Worm (Caenorhabditis elegans) whole organism, L4 larva: ENCODE results near the gene mca-1.

Experiments
- D1046.2 ChIP-seq: fragments of 200-800 bp; sonication (Bioruptor generic); IDR thresholded peaks from 2 replicates; pipeline ENCODE4 v1.3.6; 2022; ENCODE audit warnings: missing genetic modification characterization, missing compliant biosample characterization
- F26F4.8 ChIP-seq: fragments of 200-800 bp; sonication (Bioruptor generic); conservative IDR thresholded peaks from 2 replicates; pipeline ENCODE4 v1.3.6; 2022; ENCODE audit warnings: missing genetic modification characterization, missing compliant biosample characterization
- F37D6.2 ChIP-seq: sonication (generic microtip); optimal IDR thresholded peaks from 2 replicates; lab custom pipeline; 2016; ENCODE audit warnings: mild to moderate bottlenecking, missing genetic modification characterization, missing compliant biosample characterization
- Y5F2A.4 ChIP-seq: fragments of 200-800 bp; sonication (Bioruptor generic); optimal IDR thresholded peaks from 2 replicates; lab custom pipeline; 2018; ENCODE audit warnings: mild to moderate bottlenecking, missing genetic modification characterization, missing compliant biosample characterization
- ZK546.5 ChIP-seq, 2 experiments: sonication (generic microtip); optimal IDR thresholded peaks; 2 replicates each; lab custom pipeline; 2017; ENCODE audit warnings: missing biosample characterization in 2 of 2, missing genetic modification characterization in 2 of 2
- aha-1 ChIP-seq: fragments of 150-350 bp; peaks from one replicate; lab custom pipeline; 2014; ENCODE audit warnings: missing biosample characterization, missing genetic modification characterization
- aly-2 ChIP-seq: sonication (generic microtip); optimal IDR thresholded peaks from 2 replicates; lab custom pipeline; 2018; ENCODE audit warnings: missing biosample characterization, missing genetic modification characterization
- attf-4 ChIP-seq: sonication (generic microtip); optimal IDR thresholded peaks from 3 replicates; lab custom pipeline; 2017; ENCODE audit warnings: missing biosample characterization, missing genetic modification characterization
- ceh-82 ChIP-seq: sonication (generic microtip); optimal IDR thresholded peaks from 2 replicates; lab custom pipeline; 2017; ENCODE audit warnings: missing biosample characterization, missing genetic modification characterization
- daf-16 ChIP-seq, 3 experiments: sonication (generic microtip); optimal IDR thresholded peaks; 2 replicates each; lab custom pipeline; 2016 to 2017; ENCODE audit warnings: missing genetic modification characterization in 3 of 3, missing genetic modification reagents in 3 of 3, mild to moderate bottlenecking in 2 of 3, missing compliant biosample characterization in 2 of 3, missing biosample characterization in 1 of 3, moderate library complexity in 1 of 3
- dmd-6 ChIP-seq: fragments of 200-800 bp; sonication (Bioruptor generic); IDR thresholded peaks from 2 replicates; pipeline ENCODE4 v1.3.6; 2022; ENCODE audit warnings: missing genetic modification reagents, missing genetic modification characterization, missing compliant biosample characterization
- dmd-8 ChIP-seq: fragments of 200-800 bp; sonication (Bioruptor generic); IDR thresholded peaks from 2 replicates; pipeline ENCODE4 v1.3.6; 2022; ENCODE audit warnings: missing genetic modification characterization, missing compliant biosample characterization
- duxl-1 ChIP-seq: sonication (generic microtip); optimal IDR thresholded peaks from 2 replicates; lab custom pipeline; 2016; ENCODE audit warnings: mild to moderate bottlenecking, missing genetic modification characterization, moderate library complexity, missing compliant biosample characterization; ENCODE audit not compliant: poor library complexity
- dve-1 ChIP-seq: sonication (generic microtip); optimal IDR thresholded peaks from 2 replicates; lab custom pipeline; 2017; ENCODE audit warnings: antibody characterized with exemption, mild to moderate bottlenecking, missing genetic modification characterization, missing compliant biosample characterization; ENCODE audit not compliant: insufficient read depth
- fos-1 ChIP-seq: fragments of 150-350 bp; optimal IDR thresholded peaks from 2 replicates; lab custom pipeline; 2014; ENCODE audit warnings: missing biosample characterization, missing genetic modification characterization
- hif-1 ChIP-seq, 2 experiments: sonication (generic microtip); optimal IDR thresholded peaks; 2 replicates each; lab custom pipeline; 2016 to 2017; ENCODE audit warnings: missing compliant biosample characterization in 2 of 2, missing genetic modification characterization in 2 of 2, missing genetic modification reagents in 2 of 2, missing genotype in 2 of 2, mild to moderate bottlenecking in 1 of 2
- hlh-11 ChIP-seq: fragments of 200-800 bp; sonication (Bioruptor generic); optimal IDR thresholded peaks from 2 replicates; lab custom pipeline; 2018; ENCODE audit warnings: mild to moderate bottlenecking, missing genetic modification characterization, missing compliant biosample characterization
- hlh-30 ChIP-seq: sonication (generic microtip); optimal IDR thresholded peaks from 2 replicates; lab custom pipeline; 2017; ENCODE audit warnings: antibody characterized with exemption, mild to moderate bottlenecking, missing genetic modification characterization, missing compliant biosample characterization; ENCODE audit not compliant: insufficient read depth
- hmg-1.1 ChIP-seq: fragments of 200-800 bp; sonication (Bioruptor generic); IDR thresholded peaks from 2 replicates; pipeline ENCODE4 v1.3.6; 2022; ENCODE audit warnings: missing genetic modification reagents, missing genetic modification characterization, missing compliant biosample characterization
- lim-7 ChIP-seq: fragments of 200-800 bp; sonication (Bioruptor generic); IDR thresholded peaks from 2 replicates; pipeline ENCODE4 v1.3.6; 2022; ENCODE audit warnings: missing genetic modification characterization, missing compliant biosample characterization
- lin-13 ChIP-seq: fragments of 150-350 bp; optimal IDR thresholded peaks from 2 replicates; lab custom pipeline; 2014; ENCODE audit warnings: missing biosample characterization, missing genetic modification reagents, missing genetic modification characterization
- lin-15B ChIP-seq: fragments of 150-350 bp; sonication (generic microtip); optimal IDR thresholded peaks from 3 replicates; lab custom pipeline; 2014; ENCODE audit warnings: missing biosample characterization, missing genetic modification characterization
- lin-39 ChIP-seq: fragments of 150-350 bp; optimal IDR thresholded peaks from 2 replicates; lab custom pipeline; 2014; ENCODE audit warnings: missing biosample characterization, missing genetic modification reagents, missing genetic modification characterization
- lir-3 ChIP-seq: sonication (generic microtip); optimal IDR thresholded peaks from 2 replicates; lab custom pipeline; 2016; ENCODE audit warnings: mild to moderate bottlenecking, missing genetic modification characterization, missing compliant biosample characterization
- lsy-2 ChIP-seq, 2 experiments: fragments of 150-350 bp in 1 of 2; sonication (generic microtip) in 1 of 2; optimal IDR thresholded peaks; 2 replicates each; lab custom pipeline; 2014 to 2017; ENCODE audit warnings: missing biosample characterization in 2 of 2, missing genetic modification characterization in 2 of 2
- madf-5 ChIP-seq, 2 experiments: fragments of 200-800 bp; sonication (Bioruptor generic); IDR thresholded peaks; 2 replicates each; pipeline ENCODE4 v1.3.6; 2022; ENCODE audit warnings: missing compliant biosample characterization in 2 of 2, missing genetic modification characterization in 2 of 2
- madf-9 ChIP-seq: fragments of 200-800 bp; sonication (Bioruptor generic); conservative IDR thresholded peaks from 2 replicates; pipeline ENCODE4 v1.3.6; 2022; ENCODE audit warnings: missing genetic modification reagents, missing genetic modification characterization, missing compliant biosample characterization
- mdl-1 ChIP-seq, 2 experiments: fragments of 150-350 bp in 1 of 2; sonication (generic microtip) in 1 of 2; optimal IDR thresholded peaks; 2 replicates each; lab custom pipeline; 2014 to 2017; ENCODE audit warnings: missing biosample characterization in 2 of 2, missing genetic modification characterization in 2 of 2
- mep-1 ChIP-seq: fragments of 150-350 bp; sonication (generic microtip); optimal IDR thresholded peaks from 3 replicates; lab custom pipeline; 2014; ENCODE audit warnings: missing biosample characterization, missing genetic modification characterization
- mes-2 ChIP-seq: sonication (generic microtip); optimal IDR thresholded peaks from 2 replicates; lab custom pipeline; 2016; ENCODE audit warnings: missing genotype, mild to moderate bottlenecking, missing genetic modification characterization, missing compliant biosample characterization; ENCODE audit not compliant: poor library complexity, severe bottlenecking
- mxl-3 ChIP-seq: fragments of 200-800 bp; sonication (Bioruptor generic); optimal IDR thresholded peaks from 2 replicates; lab custom pipeline; 2018; ENCODE audit warnings: mild to moderate bottlenecking, missing genetic modification characterization, missing compliant biosample characterization
- nhr-25 ChIP-seq: sonication (generic microtip); optimal IDR thresholded peaks from 2 replicates; lab custom pipeline; 2017; ENCODE audit warnings: missing genetic modification characterization, mild to moderate bottlenecking, missing compliant biosample characterization, antibody characterized with exemption, moderate library complexity, borderline replicate concordance; ENCODE audit not compliant: insufficient read depth
- nhr-48 ChIP-seq: sonication (generic microtip); optimal IDR thresholded peaks from 2 replicates; lab custom pipeline; 2016; ENCODE audit warnings: mild to moderate bottlenecking, missing genetic modification characterization, missing compliant biosample characterization
- nhr-6 ChIP-seq: fragments of 150-350 bp; optimal IDR thresholded peaks from 2 replicates; lab custom pipeline; 2014; ENCODE audit warnings: missing biosample characterization, missing genetic modification characterization
- nhr-76 ChIP-seq: fragments of 150-350 bp; optimal IDR thresholded peaks from 2 replicates; lab custom pipeline; 2014; ENCODE audit warnings: missing biosample characterization, missing genetic modification characterization
- nhr-77 ChIP-seq: fragments of 150-350 bp; optimal IDR thresholded peaks from 2 replicates; lab custom pipeline; 2014; ENCODE audit warnings: missing biosample characterization, missing genetic modification characterization
- pqm-1 ChIP-seq: sonication (generic microtip); optimal IDR thresholded peaks from 2 replicates; lab custom pipeline; 2017; ENCODE audit warnings: missing biosample characterization, missing genetic modification characterization
- saeg-2 ChIP-seq: fragments of 200-800 bp; sonication (Bioruptor generic); IDR thresholded peaks from 2 replicates; pipeline ENCODE4 v1.3.6; 2022; ENCODE audit warnings: missing genetic modification reagents, missing genetic modification characterization, missing compliant biosample characterization
- set-16 ChIP-seq: fragments of 200-800 bp; sonication (Bioruptor generic); IDR thresholded peaks from 2 replicates; pipeline ENCODE4 v1.3.6; 2022; ENCODE audit warnings: missing genetic modification reagents, missing genetic modification characterization, missing compliant biosample characterization
- snpc-1.2 ChIP-seq: fragments of 200-800 bp; sonication (Bioruptor generic); IDR thresholded peaks from 2 replicates; pipeline ENCODE4 v1.3.6; 2022; ENCODE audit warnings: missing genetic modification reagents, missing genetic modification characterization, missing compliant biosample characterization
- snpc-4 ChIP-seq: fragments of 150-350 bp; optimal IDR thresholded peaks from 2 replicates; lab custom pipeline; 2014; ENCODE audit warnings: missing biosample characterization, missing genetic modification characterization
- spr-1 ChIP-seq: sonication (generic microtip); optimal IDR thresholded peaks from 2 replicates; lab custom pipeline; 2016; ENCODE audit warnings: mild to moderate bottlenecking, missing genetic modification characterization, missing compliant biosample characterization
- tra-1 ChIP-seq: fragments of 200-800 bp; sonication (Bioruptor generic); IDR thresholded peaks from 2 replicates; pipeline ENCODE4 v1.3.6; 2022; ENCODE audit warnings: missing genetic modification reagents, missing genetic modification characterization, missing compliant biosample characterization
- unc-62 ChIP-seq, 3 experiments: fragments of 150-350 bp in 1 of 3; sonication (generic microtip); optimal IDR thresholded peaks in 2 of 3; peaks in 1 of 3; 1 replicate in 1 of 3; 2 replicates in 2 of 3; lab custom pipeline; 2014 to 2017; ENCODE audit warnings: missing biosample characterization in 3 of 3, missing genetic modification characterization in 3 of 3, missing genetic modification reagents in 3 of 3, missing genotype in 1 of 3
- vab-7 ChIP-seq: fragments of 200-800 bp; sonication (Bioruptor generic); IDR thresholded peaks from 2 replicates; pipeline ENCODE4 v1.3.6; 2022; ENCODE audit warnings: missing genetic modification reagents, missing genetic modification characterization, missing compliant biosample characterization
- zip-2 ChIP-seq: fragments of 150-350 bp; optimal IDR thresholded peaks from 2 replicates; lab custom pipeline; 2014; ENCODE audit warnings: missing biosample characterization, missing genetic modification characterization

mca-1 gene

ce11 chrIV:9671001-9671652 lies 36.4 kb upstream of the mca-1 start (continued):
- peak; percentile 33 for TF ChIP-seq zip-2 (tag; lab: Kevin White, UChicago)
- TF ChIP-seq hif-1 (tag; optimal IDR thresholded peaks at IDR 0.05; lab: Kevin White, UChicago), result peak in 1 of 2 experiments; percentile 37
- TF ChIP-seq lsy-2 (tag; optimal IDR thresholded peaks at IDR 0.05; lab: Kevin White, UChicago), result peak in 1 of 2 experiments; percentile 68
- TF ChIP-seq daf-16 (GFP tag; optimal IDR thresholded peaks at IDR 0.05; lab: Kevin White, UChicago), result peak in 1 of 2 experiments; percentile 39
- peak; percentile 84 for TF ChIP-seq daf-16 (tag; optimal IDR thresholded peaks at IDR 0.05; lab: Kevin White, UChicago)
- 0 out of 2 replicates have a peak, but pooled peaks have one; percentile 29 for TF ChIP-seq hmg-1.1
- TF ChIP-seq pqm-1 (tag; lab: Kevin White, UChicago), result peak; percentile 79
- TF ChIP-seq dmd-8, result no peak
- TF ChIP-seq mes-2 (tag; lab: Kevin White, UChicago), result peak; percentile 5
- peak; percentile 45 for TF ChIP-seq duxl-1 (tag; lab: Kevin White, UChicago)
- peak; percentile 64 to 84 for TF ChIP-seq mdl-1 (tag; optimal IDR thresholded peaks at IDR 0.05; lab: Kevin White, UChicago)
- TF ChIP-seq dmd-6, result peak; percentile 86
- TF ChIP-seq dve-1 (tag; lab: Kevin White, UChicago), result peak; percentile 94
- TF ChIP-seq mep-1 (tag; lab: Kevin White, UChicago), result peak; percentile 71

- TF ChIP-seq mep-1 (tag; lab: Kevin White, UChicago) (peak; percentile 5), nhr-25 (tag; lab: Kevin White, UChicago) (no peak), hmg-1.1 (peak; percentile 43; the same call in 1 of the 2 replicates), nhr-48 (tag; lab: Kevin White, UChicago) (no peak), lin-39 (tag; lab: Kevin White, UChicago) (no peak), ceh-82 (tag; lab: Kevin White, UChicago) (no peak), lin-15B (tag; lab: Kevin White, UChicago) (no peak), saeg-2 (GFP tag; lab: Robert Waterston, UW) (0 out of 2 replicates have a peak, but pooled peaks have one; percentile 42), nhr-77 (tag; lab: Kevin White, UChicago) (no peak), hlh-30 (tag; lab: Kevin White, UChicago) (peak; percentile 77), madf-5 (GFP tag; IDR thresholded peaks at IDR 0.05; lab: Robert Waterston, UW) (no peak), D1046.2 (GFP tag; lab: Robert Waterston, UW) (no peak), tra-1 (GFP tag; lab: Robert Waterston, UW) (no peak), Y5F2A.4 (GFP tag; lab: Kevin White, UChicago) (no peak), mxl-3 (GFP tag; lab: Kevin White, UChicago) (peak; percentile 67), attf-4 (tag; lab: Kevin White, UChicago) (no peak), dmd-6 (peak; percentile 56), lim-7 (no peak), aly-2 (tag; lab: Kevin White, UChicago) (no peak), aha-1 (tag; lab: Kevin White, UChicago) (no peak), F37D6.2 (tag; lab: Kevin White, UChicago) (no peak), ZK546.5 (tag; optimal IDR thresholded peaks at IDR 0.05; lab: Kevin White, UChicago) (no peak), pqm-1 (tag; lab: Kevin White, UChicago) (no peak), madf-9 (GFP tag; lab: Robert Waterston, UW) (no peak), F26F4.8 (GFP tag; lab: Robert Waterston, UW) (no peak), hlh-11 (peak; percentile 81), lir-3 (tag; lab: Kevin White, UChicago) (no peak), snpc-4 (tag; lab: Kevin White, UChicago) (no peak), spr-1 (tag; lab: Kevin White, UChicago) (no peak), nhr-6 (no peak), dve-1 (tag; lab: Kevin White, UChicago) (peak; percentile 37), vab-7 (GFP tag; lab: Robert Waterston, UW) (no peak), nhr-76 (tag; lab: Kevin White, UChicago) (no peak), unc-62 (GFP tag; optimal IDR thresholded peaks at IDR 0.05 in 1 of 2; lab: Kevin White, UChicago) (peak in 1 of 2 experiments; percentile 87), unc-62 (tag; optimal IDR thresholded peaks at IDR 0.05; lab: Kevin White, UChicago) (no peak), lin-13 (no peak), snpc-1.2 (GFP tag; lab: Robert Waterston, UW) (no peak), set-16 (no peak), lsy-2 (tag; optimal IDR thresholded peaks at IDR 0.05; lab: Kevin White, UChicago) (peak in 1 of 2 experiments; percentile 48), fos-1 (tag; lab: Kevin White, UChicago) (no peak)
These were observed 35.2 kb upstream of the mca-1 start for ce11 chrIV:9669969-9670368.
